Worm (Caenorhabditis elegans): ENCODE measurements around the gene ace-4.

The ace-4 gene

DNA sequence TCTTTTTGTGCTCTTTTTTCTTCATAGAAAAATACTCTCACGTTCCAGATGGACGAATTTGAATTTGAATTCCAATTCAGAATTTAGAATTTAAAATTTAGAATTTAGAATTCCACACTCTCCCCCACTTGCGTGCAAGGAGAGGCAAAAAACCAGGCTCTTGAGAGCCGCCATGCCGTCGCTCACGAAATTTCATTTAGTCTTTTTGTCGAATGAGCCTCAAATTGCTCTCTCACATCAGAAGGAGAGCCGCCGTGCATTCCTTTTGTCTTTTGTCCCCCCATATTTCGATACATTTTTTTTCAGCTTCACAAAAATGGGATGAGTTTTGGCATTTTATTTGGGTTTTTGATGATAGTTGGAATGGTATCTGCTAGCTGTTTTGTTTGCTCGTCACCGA is 13.3 kb downstream of the ace-4 start, which contains the start of gene hot-7:
Gene hot-7, plus strand, starts transcription at position 301 of the 400 bp plus-strand sequence.
- no peak for TF ChIP-seq unc-39 (tag; optimal IDR thresholded peaks at IDR 0.05)
- no peak for TF ChIP-seq snpc-4 (tag; optimal IDR thresholded peaks at IDR 0.05)
- TF ChIP-seq fkh-2 (tag; optimal IDR thresholded peaks at IDR 0.05): no peak
- no peak for TF ChIP-seq unc-62 (GFP tag; optimal IDR thresholded peaks at IDR 0.05)

DNA sequence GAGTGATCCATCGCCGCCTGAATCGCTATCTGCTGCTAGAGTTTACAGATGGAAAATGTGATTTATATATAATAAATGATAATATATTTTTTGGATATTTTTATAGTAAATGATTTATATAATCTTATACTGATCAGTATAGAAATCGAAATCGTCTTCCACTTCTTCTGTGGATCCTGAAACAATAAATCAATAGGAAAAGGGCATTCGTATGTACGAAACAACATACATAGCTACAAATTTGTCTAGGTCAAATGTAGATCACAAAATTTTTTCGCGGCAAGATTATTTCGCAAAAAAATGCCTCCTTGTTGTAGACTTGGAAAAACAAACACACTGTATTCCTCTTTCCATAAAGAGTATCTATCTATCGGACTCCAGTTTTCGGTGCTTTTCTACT is 16.3 kb downstream of the ace-4 start, which contains the start of gene Y48B6A.10:
Gene Y48B6A.10, plus strand, starts transcription at position 301 of the 400 bp plus-strand sequence.
- TF ChIP-seq sea-2 (GFP tag; optimal IDR thresholded peaks at IDR 0.05) (no peak), elt-2 (tag; optimal IDR thresholded peaks at IDR 0.05) (no peak), pha-4 (tag; optimal IDR thresholded peaks at IDR 0.05) (no peak), egl-5 (tag; optimal IDR thresholded peaks at IDR 0.05) (no peak), elt-1 (tag; optimal IDR thresholded peaks at IDR 0.05) (no peak), ceh-9 (tag; optimal IDR thresholded peaks at IDR 0.05) (no peak), fos-1 (tag; optimal IDR thresholded peaks at IDR 0.05) (no peak), R02D3.7 (tag; optimal IDR thresholded peaks at IDR 0.05) (no peak), pqm-1 (tag; optimal IDR thresholded peaks at IDR 0.05) (no peak), nhr-23 (tag; optimal IDR thresholded peaks at IDR 0.05) (no peak), snpc-4 (tag; optimal IDR thresholded peaks at IDR 0.05) (no peak), mml-1 (tag; optimal IDR thresholded peaks at IDR 0.05) (no peak), elt-3 (tag; optimal IDR thresholded peaks at IDR 0.05) (no peak), ceh-82 (tag; optimal IDR thresholded peaks at IDR 0.05) (no peak), egl-27 (tag; optimal IDR thresholded peaks at IDR 0.05) (no peak), mdl-1 (tag; optimal IDR thresholded peaks at IDR 0.05) (no peak), lin-39 (tag; optimal IDR thresholded peaks at IDR 0.05) (no peak), tbx-2 (tag; optimal IDR thresholded peaks at IDR 0.05) (no peak), jun-1 (tag; optimal IDR thresholded peaks at IDR 0.05) (no peak), skn-1 (tag; optimal IDR thresholded peaks at IDR 0.05) (no peak)

DNA sequence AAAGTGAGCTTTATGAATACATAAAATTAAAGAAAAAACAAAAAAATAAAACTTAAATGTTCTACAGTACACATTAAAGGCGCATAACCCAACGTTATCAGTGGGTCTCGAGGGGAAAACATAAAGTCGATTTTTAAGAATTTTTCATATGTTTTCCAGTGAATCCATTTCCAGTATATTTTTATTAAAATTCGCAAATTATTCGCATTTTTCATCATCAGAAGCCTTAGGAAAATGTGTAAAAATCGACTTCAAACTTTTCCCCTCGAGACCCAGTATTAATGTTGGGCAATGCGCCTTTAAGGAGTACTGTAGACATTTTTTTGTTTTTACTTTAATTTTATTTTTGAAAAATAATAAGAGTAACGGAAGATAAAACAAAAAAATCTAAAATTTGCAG is 20.3 kb downstream of the ace-4 start:
- TF ChIP-seq nhr-28 (tag; optimal IDR thresholded peaks at IDR 0.05) (no peak), nhr-23 (tag; optimal IDR thresholded peaks at IDR 0.05) (no peak), nhr-25 (tag; optimal IDR thresholded peaks at IDR 0.05) (no peak), ama-1 (optimal IDR thresholded peaks at IDR 0.05) (no peak), ztf-11 (tag; optimal IDR thresholded peaks at IDR 0.05) (no peak)

DNA sequence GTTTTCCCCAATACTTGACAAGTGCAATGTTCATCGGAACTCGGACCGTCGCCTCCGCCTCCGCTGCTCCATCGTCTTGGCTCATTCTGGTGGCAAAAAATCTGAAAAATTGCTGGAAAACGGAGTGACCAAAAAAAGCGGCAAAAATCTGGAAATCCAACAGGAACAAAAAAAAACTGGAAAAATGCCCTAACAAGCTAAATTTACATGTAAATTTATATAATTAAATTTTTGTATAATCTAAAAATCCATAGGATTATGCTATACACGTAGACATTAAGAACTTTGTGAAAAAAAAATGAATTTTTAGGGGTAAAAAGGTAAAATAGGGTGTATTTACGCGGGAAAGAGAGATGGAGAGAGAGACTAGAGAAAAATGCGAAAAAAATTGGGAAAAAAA is 28.3 kb downstream of the ace-4 start, which contains the start of gene Y48B6A.13:
Gene Y48B6A.13, minus strand, starts transcription at position 101 of the 400 bp plus-strand sequence.
- TF ChIP-seq jun-1 (tag; optimal IDR thresholded peaks at IDR 0.05) (no peak), pha-4 (tag; optimal IDR thresholded peaks at IDR 0.05) (no peak), nhr-23 (tag; optimal IDR thresholded peaks at IDR 0.05) (no peak), unc-62 (GFP tag; optimal IDR thresholded peaks at IDR 0.05) (no peak), snpc-4 (tag; optimal IDR thresholded peaks at IDR 0.05) (no peak), ztf-11 (tag; optimal IDR thresholded peaks at IDR 0.05) (no peak), pqm-1 (tag; optimal IDR thresholded peaks at IDR 0.05) (no peak), egl-27 (tag; optimal IDR thresholded peaks at IDR 0.05) (no peak), zag-1 (tag; optimal IDR thresholded peaks at IDR 0.05) (no peak), nhr-28 (tag; optimal IDR thresholded peaks at IDR 0.05) (no peak)

DNA sequence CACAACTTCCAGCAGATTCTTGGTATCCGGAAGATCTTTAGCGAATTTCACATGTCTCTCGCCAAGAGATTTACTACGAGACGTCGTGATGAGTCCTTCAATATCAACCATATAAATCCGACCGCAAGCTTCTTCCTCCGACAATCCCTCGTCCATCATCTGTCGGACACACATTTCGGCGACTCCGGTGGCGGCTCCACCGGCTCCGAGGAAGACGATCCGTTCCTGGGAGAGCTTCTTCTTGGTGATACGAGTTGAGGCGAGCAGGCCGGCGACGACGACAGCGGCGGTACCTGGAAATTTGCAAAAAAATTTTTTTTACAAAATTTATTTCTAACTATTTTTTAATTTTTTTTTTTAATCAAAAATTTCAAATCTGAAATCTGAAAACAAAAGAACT is 32.2 kb downstream of the ace-4 start:
- TF ChIP-seq ceh-9 (tag; optimal IDR thresholded peaks at IDR 0.05) (no peak), fkh-2 (tag; optimal IDR thresholded peaks at IDR 0.05) (no peak), nhr-67 (tag; optimal IDR thresholded peaks at IDR 0.05) (no peak), pqm-1 (tag; optimal IDR thresholded peaks at IDR 0.05) (no peak), lin-15B (tag; optimal IDR thresholded peaks at IDR 0.05) (no peak), nhr-77 (tag; optimal IDR thresholded peaks at IDR 0.05) (no peak), lin-39 (tag; optimal IDR thresholded peaks at IDR 0.05) (no peak), daf-12 (tag; optimal IDR thresholded peaks at IDR 0.05) (no peak), unc-39 (tag; optimal IDR thresholded peaks at IDR 0.05) (no peak)

DNA sequence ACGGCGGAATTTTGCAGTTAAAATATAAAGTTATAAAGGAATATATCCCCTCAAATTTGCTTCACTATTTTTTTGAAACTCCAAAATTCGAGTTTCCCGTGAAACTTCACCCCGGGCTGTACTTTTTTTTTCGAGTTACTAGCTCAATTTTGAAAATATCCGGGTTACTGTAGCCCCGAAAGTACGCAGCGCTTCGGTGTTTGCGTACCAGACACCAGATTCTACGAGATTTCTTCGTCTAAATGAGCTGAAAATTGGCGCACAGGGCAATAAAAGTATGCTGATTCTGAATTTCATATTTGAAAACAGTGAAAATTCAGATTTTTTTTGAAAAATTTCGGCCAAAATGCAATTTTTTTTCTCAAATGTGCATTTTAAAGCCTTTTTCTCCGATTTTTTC is 33.1 kb downstream of the ace-4 start:
- no peak for TF ChIP-seq eor-1 (tag; optimal IDR thresholded peaks at IDR 0.05)
- no peak for TF ChIP-seq elt-3 (tag; optimal IDR thresholded peaks at IDR 0.05)
- no peak for TF ChIP-seq ceh-16 (tag; optimal IDR thresholded peaks at IDR 0.05)
- TF ChIP-seq ceh-9 (tag; optimal IDR thresholded peaks at IDR 0.05): no peak
- no peak for TF ChIP-seq jun-1 (tag; optimal IDR thresholded peaks at IDR 0.05)
- no peak for TF ChIP-seq mml-1 (tag; optimal IDR thresholded peaks at IDR 0.05)
- no peak for TF ChIP-seq nhr-28 (tag; optimal IDR thresholded peaks at IDR 0.05)
- TF ChIP-seq zag-1 (tag; optimal IDR thresholded peaks at IDR 0.05): no peak
- TF ChIP-seq nhr-43 (tag; optimal IDR thresholded peaks at IDR 0.05; ENCODE audit: poor library complexity, severe bottlenecking): no peak
- no peak for TF ChIP-seq nhr-237 (tag; optimal IDR thresholded peaks at IDR 0.05)
- no peak for TF ChIP-seq nhr-11 (tag; optimal IDR thresholded peaks at IDR 0.05)
- no peak for TF ChIP-seq aly-2 (tag; optimal IDR thresholded peaks at IDR 0.05)

Measured in whole organism, L3 larva.